Fruit fly (Drosophila melanogaster) whole organism, embryonic: Measurements from ENCODE around the gene eIF2gamma.

Source experiments
- CG10959 ChIP-seq: fragments of 200-800 bp; sonication (Bioruptor generic); IDR thresholded peaks from 2 replicates; pipeline ENCODE4 v1.3.6; 2022; ENCODE audit warnings: missing biosample characterization, missing genetic modification characterization
- CG11398 ChIP-seq: fragments of 200-800 bp; sonication (Bioruptor generic); optimal IDR thresholded peaks from 2 replicates; lab custom pipeline; 2016; ENCODE audit warnings: missing biosample characterization, missing genetic modification characterization
- CG12071 ChIP-seq: fragments of 200-800 bp; sonication (Bioruptor generic); optimal IDR thresholded peaks from 3 replicates; lab custom pipeline; 2018; ENCODE audit warnings: missing biosample characterization, mild to moderate bottlenecking, missing genetic modification characterization
- CG13287 ChIP-seq: fragments of 200-800 bp; sonication (Bioruptor generic); IDR thresholded peaks from 2 replicates; pipeline ENCODE4 v1.3.6; 2022; ENCODE audit warnings: missing biosample characterization, missing genetic modification characterization; ENCODE audit not compliant: partially characterized antibody
- CG13894 ChIP-seq: fragments of 200-800 bp; sonication (Bioruptor generic); optimal IDR thresholded peaks from 3 replicates; lab custom pipeline; 2018; ENCODE audit warnings: missing biosample characterization, mild to moderate bottlenecking, missing genetic modification characterization, moderate library complexity
- CG14667 ChIP-seq: fragments of 200-800 bp; sonication (Bioruptor generic); IDR thresholded peaks from 2 replicates; pipeline ENCODE4 v1.3.6; 2022; ENCODE audit warnings: missing biosample characterization, missing genetic modification characterization
- CG1529 ChIP-seq: fragments of 200-800 bp; sonication (Bioruptor generic); optimal IDR thresholded peaks from 3 replicates; lab custom pipeline; 2018; ENCODE audit warnings: missing biosample characterization, missing genetic modification characterization
- CG17186 ChIP-seq: fragments of 200-800 bp; sonication (Bioruptor generic); optimal IDR thresholded peaks from 3 replicates; lab custom pipeline; 2017; ENCODE audit warnings: missing biosample characterization, missing genetic modification reagents, missing genetic modification characterization
- CG18476 ChIP-seq: fragments of 200-800 bp; sonication (Bioruptor generic); optimal IDR thresholded peaks from 2 replicates; lab custom pipeline; 2016; ENCODE audit warnings: missing biosample characterization, mild to moderate bottlenecking, missing genetic modification characterization
- CG2889 ChIP-seq: fragments of 200-800 bp; sonication (Bioruptor generic); IDR thresholded peaks from 3 replicates; pipeline ENCODE4 v1.3.6; 2022; ENCODE audit warnings: missing biosample characterization, missing genetic modification characterization
- CG30403 ChIP-seq: fragments of 200-800 bp; sonication (Bioruptor generic); optimal IDR thresholded peaks from 3 replicates; lab custom pipeline; 2016; ENCODE audit warnings: missing biosample characterization, missing genetic modification characterization
- CG3065 ChIP-seq: fragments of 200-800 bp; sonication (Bioruptor generic); optimal IDR thresholded peaks from 2 replicates; lab custom pipeline; 2016; ENCODE audit warnings: missing biosample characterization, missing genetic modification characterization
- CG32532 ChIP-seq: fragments of 200-800 bp; sonication (Bioruptor generic); IDR thresholded peaks from 2 replicates; pipeline ENCODE4 v1.3.6; 2022; ENCODE audit warnings: missing biosample characterization, missing genetic modification characterization
- CG34376 ChIP-seq: fragments of 200-800 bp; sonication (Bioruptor generic); optimal IDR thresholded peaks from 2 replicates; lab custom pipeline; 2018; ENCODE audit warnings: missing biosample characterization, mild to moderate bottlenecking, missing genetic modification characterization
- CG4404 ChIP-seq: fragments of 200-800 bp; sonication (Bioruptor generic); IDR thresholded peaks from 2 replicates; pipeline ENCODE4 v1.3.6; 2022; ENCODE audit warnings: missing biosample characterization, missing genetic modification characterization
- CG6813 ChIP-seq: fragments of 200-800 bp; sonication (Bioruptor generic); optimal IDR thresholded peaks from 2 replicates; lab custom pipeline; 2017; ENCODE audit warnings: missing biosample characterization, missing genetic modification characterization, mild to moderate bottlenecking, moderate library complexity, missing genetic modification reagents
- CG8281 ChIP-seq: fragments of 200-800 bp; sonication (Bioruptor generic); optimal IDR thresholded peaks from 2 replicates; lab custom pipeline; 2018; ENCODE audit warnings: missing biosample characterization, mild to moderate bottlenecking, missing genetic modification characterization, moderate library complexity
- CG8765 ChIP-seq: fragments of 200-800 bp; sonication (Bioruptor generic); IDR thresholded peaks from 2 replicates; pipeline ENCODE4 v1.3.6; 2022; ENCODE audit warnings: missing biosample characterization, missing genetic modification characterization
- CrebB ChIP-seq: fragments of 200-800 bp; sonication (Bioruptor generic); optimal IDR thresholded peaks from 3 replicates; lab custom pipeline; 2018; ENCODE audit warnings: missing biosample characterization, mild to moderate bottlenecking, missing genetic modification characterization
- D19B ChIP-seq: fragments of 200-800 bp; sonication (Bioruptor generic); optimal IDR thresholded peaks from 2 replicates; lab custom pipeline; 2017; ENCODE audit warnings: missing biosample characterization, mild to moderate bottlenecking, missing genetic modification characterization
- Fer1 ChIP-seq: fragments of 200-800 bp; sonication (Bioruptor generic); optimal IDR thresholded peaks from 2 replicates; lab custom pipeline; 2017; ENCODE audit warnings: missing biosample characterization, mild to moderate bottlenecking, missing genetic modification characterization
- GATAe ChIP-seq: fragments of 200-800 bp; sonication (Bioruptor generic); conservative IDR thresholded peaks from 2 replicates; pipeline ENCODE4 v1.3.6; 2022; ENCODE audit warnings: missing biosample characterization, missing genetic modification characterization
- H15 ChIP-seq: fragments of 200-800 bp; sonication (Bioruptor generic); IDR thresholded peaks from 3 replicates; pipeline ENCODE4 v1.3.6; 2022; ENCODE audit warnings: missing biosample characterization, missing genetic modification characterization
- Hr51 ChIP-seq, 2 experiments: fragments of 200-800 bp; sonication (Bioruptor generic); optimal IDR thresholded peaks; 2 replicates in 1 of 2; 3 replicates in 1 of 2; lab custom pipeline; 2016 to 2018; ENCODE audit warnings: missing biosample characterization in 2 of 2, missing genetic modification characterization in 2 of 2, mild to moderate bottlenecking in 1 of 2, moderate library complexity in 1 of 2
- Jarid2 ChIP-seq: fragments of 200-800 bp; sonication (Bioruptor generic); optimal IDR thresholded peaks from 3 replicates; lab custom pipeline; 2017; ENCODE audit warnings: mild to moderate bottlenecking, missing biosample characterization, missing genetic modification reagents, missing genetic modification characterization
- Med ChIP-seq: fragments of 200-800 bp; sonication (Bioruptor generic); peaks from one replicate; lab custom pipeline; 2016; ENCODE audit warnings: missing biosample characterization, missing genetic modification characterization, mild to moderate bottlenecking, inconsistent platforms, moderate library complexity
- NC2α ChIP-seq: fragments of 200-800 bp; sonication (Bioruptor generic); optimal IDR thresholded peaks from 2 replicates; lab custom pipeline; 2016; ENCODE audit warnings: missing biosample characterization, missing genetic modification characterization
- Sox100B ChIP-seq: fragments of 200-800 bp; sonication (Bioruptor generic); optimal IDR thresholded peaks from 3 replicates; lab custom pipeline; 2018; ENCODE audit warnings: missing biosample characterization, mild to moderate bottlenecking, missing genetic modification characterization
- Xbp1 ChIP-seq: fragments of 200-800 bp; sonication (Bioruptor generic); optimal IDR thresholded peaks from 3 replicates; lab custom pipeline; 2016; ENCODE audit warnings: missing biosample characterization, mild to moderate bottlenecking, missing genetic modification characterization
- ase ChIP-seq: fragments of 200-800 bp; sonication (Bioruptor generic); IDR thresholded peaks from 3 replicates; pipeline ENCODE4 v1.3.6; 2022; ENCODE audit warnings: missing biosample characterization, missing genetic modification characterization
- chinmo ChIP-seq: fragments of 200-800 bp; sonication (Bioruptor generic); IDR thresholded peaks from 4 replicates; pipeline ENCODE4 v1.3.6; 2022; ENCODE audit warnings: missing biosample characterization, missing genetic modification characterization; ENCODE audit not compliant: partially characterized antibody
- croc ChIP-seq: fragments of 200-800 bp; sonication (Bioruptor generic); conservative IDR thresholded peaks from 3 replicates; pipeline ENCODE4 v1.3.6; 2022; ENCODE audit warnings: missing biosample characterization, missing genetic modification characterization
- crol ChIP-seq: fragments of 200-800 bp; sonication (Bioruptor generic); IDR thresholded peaks from 2 replicates; pipeline ENCODE4 v1.3.6; 2022; ENCODE audit warnings: missing biosample characterization, missing genetic modification characterization
- cwo ChIP-seq: fragments of 200-800 bp; sonication (Bioruptor generic); optimal IDR thresholded peaks from 3 replicates; lab custom pipeline; 2017; ENCODE audit warnings: missing biosample characterization, missing genetic modification characterization, mild to moderate bottlenecking, moderate library complexity, missing genetic modification reagents
- dan ChIP-seq: fragments of 200-800 bp; sonication (Bioruptor generic); IDR thresholded peaks from 2 replicates; pipeline ENCODE4 v1.3.6; 2022; ENCODE audit warnings: missing biosample characterization, missing genetic modification characterization
- dmrt99B ChIP-seq: fragments of 200-800 bp; sonication (Bioruptor generic); optimal IDR thresholded peaks from 2 replicates; lab custom pipeline; 2018; ENCODE audit warnings: missing biosample characterization, mild to moderate bottlenecking, missing genetic modification characterization, moderate library complexity
- eve ChIP-seq, 2 experiments: fragments of >200 bp; optimal IDR thresholded peaks; 2 replicates each; lab custom pipeline; 2017; ENCODE audit warnings: missing biosample characterization in 2 of 2, missing genetic modification characterization in 2 of 2
- ewg ChIP-seq: fragments of 200-800 bp; sonication (Bioruptor generic); optimal IDR thresholded peaks from 3 replicates; lab custom pipeline; 2017; ENCODE audit warnings: mild to moderate bottlenecking, missing biosample characterization, missing genetic modification reagents, missing genetic modification characterization
- exex ChIP-seq: fragments of 200-800 bp; sonication (Bioruptor generic); optimal IDR thresholded peaks from 4 replicates; lab custom pipeline; 2018; ENCODE audit warnings: missing biosample characterization, mild to moderate bottlenecking, missing genetic modification characterization, moderate library complexity
- grn ChIP-seq: fragments of 200-800 bp; sonication (Bioruptor generic); optimal IDR thresholded peaks from 3 replicates; lab custom pipeline; 2017; ENCODE audit warnings: missing biosample characterization, missing genetic modification characterization
- gro ChIP-seq: fragments of 200-800 bp; sonication (Bioruptor generic); optimal IDR thresholded peaks from 2 replicates; lab custom pipeline; 2016; ENCODE audit warnings: missing biosample characterization, missing genetic modification characterization
- ken ChIP-seq: fragments of 200-800 bp; sonication (Bioruptor generic); IDR thresholded peaks from 3 replicates; pipeline ENCODE4 v1.3.6; 2022; ENCODE audit warnings: missing biosample characterization, missing genetic modification characterization
- lab ChIP-seq: fragments of 200-800 bp; sonication (Bioruptor generic); optimal IDR thresholded peaks from 3 replicates; lab custom pipeline; 2017; ENCODE audit warnings: missing biosample characterization, missing genetic modification characterization, mild to moderate bottlenecking, moderate library complexity, missing genetic modification reagents
- mirr ChIP-seq: fragments of 200-800 bp; sonication (Bioruptor generic); optimal IDR thresholded peaks from 3 replicates; lab custom pipeline; 2018; ENCODE audit warnings: missing biosample characterization, mild to moderate bottlenecking, missing genetic modification characterization
- p53 ChIP-seq: fragments of 200-800 bp; sonication (Bioruptor generic); optimal IDR thresholded peaks from 2 replicates; lab custom pipeline; 2016; ENCODE audit warnings: missing biosample characterization, missing genetic modification characterization
- row ChIP-seq: fragments of 200-800 bp; sonication (Bioruptor generic); IDR thresholded peaks from 3 replicates; pipeline ENCODE4 v1.3.6; 2022; ENCODE audit warnings: missing biosample characterization, missing genetic modification characterization
- sens-2 ChIP-seq: fragments of 200-800 bp; sonication (Bioruptor generic); IDR thresholded peaks from 2 replicates; pipeline ENCODE4 v1.3.6; 2022; ENCODE audit warnings: missing biosample characterization, missing genetic modification characterization
- so ChIP-seq: fragments of 200-800 bp; sonication (Bioruptor generic); IDR thresholded peaks from 3 replicates; pipeline ENCODE4 v1.3.6; 2022; ENCODE audit warnings: missing biosample characterization, missing genetic modification characterization
- sug ChIP-seq: fragments of 200-800 bp; optimal IDR thresholded peaks from 2 replicates; lab custom pipeline; 2019; ENCODE audit warnings: missing biosample characterization, mild to moderate bottlenecking, missing genetic modification characterization, moderate library complexity
- wdn ChIP-seq: fragments of 200-800 bp; sonication (Bioruptor generic); IDR thresholded peaks from 2 replicates; pipeline ENCODE4 v1.3.6; 2022; ENCODE audit warnings: missing biosample characterization, missing genetic modification characterization
- zf30C ChIP-seq: fragments of 200-800 bp; sonication (Bioruptor generic); optimal IDR thresholded peaks from 3 replicates; lab custom pipeline; 2018; ENCODE audit warnings: missing biosample characterization, mild to moderate bottlenecking, missing genetic modification characterization

The eIF2gamma gene

dm6 chr3R:15297904-15298303 is 34.6 kb upstream of the eIF2gamma start:
- TF ChIP-seq mirr (GFP tag; lab: Kevin White, UChicago) (peak; percentile 15), cwo (GFP tag; lab: Kevin White, UChicago) (peak; percentile 12), CG34376 (GFP tag; lab: Kevin White, UChicago) (peak; percentile 44), Med (GFP tag; lab: Kevin White, UChicago) (peak; percentile 64), D19B (peak; percentile 17), croc (GFP tag; lab: Robert Waterston, UW) (no peak), sug (peak; percentile 70), exex (tag; lab: Kevin White, UChicago) (peak; percentile 67), CG1529 (GFP tag; lab: Kevin White, UChicago) (no peak), Hr51 (GFP tag; optimal IDR thresholded peaks at IDR 0.05; lab: Kevin White, UChicago) (no peak), wdn (GFP tag; lab: Robert Waterston, UW) (0 out of 2 replicates have a peak, but pooled peaks have one; percentile 8), GATAe (GFP tag; lab: Robert Waterston, UW) (peak; percentile 42; the same call in 1 of the 2 replicates), Fer1 (peak; percentile 13), Sox100B (GFP tag; lab: Kevin White, UChicago) (no peak), lab (peak; percentile 46), crol (GFP tag; lab: Robert Waterston, UW) (no peak), eve (GFP tag; optimal IDR thresholded peaks at IDR 0.05; lab: Kevin White, UChicago) (peak in 1 of 2 experiments; percentile 2), CG32532 (GFP tag; lab: Robert Waterston, UW) (peak; percentile 5; the same call in 1 of the 2 replicates), chinmo (peak; percentile 87; the same call in 3 of the 4 replicates), CG13287 (0 out of 2 replicates have a peak, but pooled peaks have one; percentile 14), CG3065 (GFP tag; lab: Kevin White, UChicago) (no peak), gro (GFP tag; lab: Kevin White, UChicago) (no peak), grn (GFP tag; lab: Kevin White, UChicago) (peak; percentile 27), CG11398 (no peak)

- TF ChIP-seq dmrt99B (tag; lab: Kevin White, UChicago) (no peak), ase (GFP tag; lab: Robert Waterston, UW) (no peak), mirr (GFP tag; lab: Kevin White, UChicago) (peak; percentile 59), CG10959 (GFP tag; lab: Robert Waterston, UW) (no peak), CG8281 (tag; lab: Kevin White, UChicago) (peak; percentile 100), NC2α (GFP tag; lab: Kevin White, UChicago) (no peak), CG14667 (no peak), ewg (GFP tag; lab: Kevin White, UChicago) (no peak), sens-2 (no peak), ken (GFP tag; lab: Robert Waterston, UW) (0 out of 3 replicates have a peak, but pooled peaks have one; percentile 12), CG2889 (GFP tag; lab: Robert Waterston, UW) (no peak), CG8765 (no peak), dan (GFP tag; lab: Robert Waterston, UW) (no peak), CG30403 (GFP tag; lab: Kevin White, UChicago) (peak; percentile 15), CG6813 (no peak), row (GFP tag; lab: Robert Waterston, UW) (peak; percentile 3; the same call in 1 of the 3 replicates), p53 (GFP tag; lab: Kevin White, UChicago) (no peak), CG13894 (tag; lab: Kevin White, UChicago) (peak; percentile 37), CG17186 (no peak), CrebB (no peak), so (GFP tag; lab: Robert Waterston, UW) (0 out of 3 replicates have a peak, but pooled peaks have one; percentile 28), CG18476 (GFP tag; lab: Kevin White, UChicago) (no peak), zf30C (GFP tag; lab: Kevin White, UChicago) (no peak), Jarid2 (no peak), Xbp1 (GFP tag; lab: Kevin White, UChicago) (no peak), CG12071 (GFP tag; lab: Kevin White, UChicago) (no peak), H15 (GFP tag; lab: Robert Waterston, UW) (no peak), CG4404 (GFP tag; lab: Robert Waterston, UW) (no peak)
Measured at dm6 chr3R:15293878-15294350, 30.7 kb upstream of the eIF2gamma start.
